Worm (Caenorhabditis elegans) whole organism, L1 larva: ENCODE results near the gene Y59C2A.1.
A peak's percentile ranks its signal among the peaks of the same experiment; 100 is the strongest.

Source experiments
- C04F5.9 ChIP-seq: sonication (generic microtip); optimal IDR thresholded peaks from 2 replicates; lab custom pipeline; 2016; ENCODE audit warnings: missing genetic modification characterization, missing compliant biosample characterization
- F16B12.6 ChIP-seq: fragments of 150-350 bp; optimal IDR thresholded peaks from 2 replicates; lab custom pipeline; 2014; ENCODE audit warnings: missing biosample characterization, missing genetic modification characterization
- Y116A8C.19 ChIP-seq: sonication (generic microtip); optimal IDR thresholded peaks from 2 replicates; lab custom pipeline; 2016; ENCODE audit warnings: missing compliant biosample characterization, missing genetic modification characterization, borderline replicate concordance
- blmp-1 ChIP-seq: fragments of 150-350 bp; optimal IDR thresholded peaks from 2 replicates; lab custom pipeline; 2014; ENCODE audit warnings: missing biosample characterization, missing genetic modification characterization
- ceh-63 ChIP-seq: fragments of 200-800 bp; sonication (Bioruptor generic); optimal IDR thresholded peaks from 2 replicates; lab custom pipeline; 2018; ENCODE audit warnings: mild to moderate bottlenecking, missing genetic modification characterization, missing compliant biosample characterization
- ceh-82 ChIP-seq, 3 experiments: fragments of 150-350 bp in 1 of 3; sonication (generic microtip) in 2 of 3; optimal IDR thresholded peaks; 2 replicates each; lab custom pipeline; 2014 to 2017; ENCODE audit warnings: missing biosample characterization in 3 of 3, missing genetic modification characterization in 3 of 3
- ces-1 ChIP-seq: fragments of 150-350 bp; optimal IDR thresholded peaks from 2 replicates; lab custom pipeline; 2014; ENCODE audit warnings: missing biosample characterization, missing genetic modification reagents, missing genetic modification characterization
- dsc-1 ChIP-seq: sonication (generic microtip); optimal IDR thresholded peaks from 2 replicates; lab custom pipeline; 2016; ENCODE audit warnings: mild to moderate bottlenecking, missing genetic modification characterization, missing compliant biosample characterization
- efl-1 ChIP-seq, 4 experiments: fragments of 150-350 bp; optimal IDR thresholded peaks in 3 of 4; peaks in 1 of 4; 1 replicate in 1 of 4; 2 replicates in 3 of 4; lab custom pipeline; 2014; ENCODE audit warnings: missing biosample characterization in 2 of 4, missing genetic modification characterization in 2 of 4, missing genetic modification reagents in 2 of 4
- efl-3 ChIP-seq: fragments of 200-800 bp; sonication (Bioruptor generic); optimal IDR thresholded peaks from 2 replicates; lab custom pipeline; 2018; ENCODE audit warnings: mild to moderate bottlenecking, missing genetic modification characterization, missing compliant biosample characterization
- egl-13 ChIP-seq: sonication (generic microtip); optimal IDR thresholded peaks from 2 replicates; lab custom pipeline; 2016; ENCODE audit warnings: missing genotype, missing genetic modification reagents, missing genetic modification characterization, missing compliant biosample characterization
- fkh-10 ChIP-seq: sonication (generic microtip); optimal IDR thresholded peaks from 2 replicates; lab custom pipeline; 2017; ENCODE audit warnings: missing biosample characterization, missing genetic modification reagents, missing genetic modification characterization
- fkh-4 ChIP-seq: sonication (generic microtip); optimal IDR thresholded peaks from 2 replicates; lab custom pipeline; 2016; ENCODE audit warnings: missing compliant biosample characterization, missing genetic modification characterization, borderline replicate concordance
- fkh-8 ChIP-seq: sonication (generic microtip); optimal IDR thresholded peaks from 2 replicates; lab custom pipeline; 2016; ENCODE audit warnings: mild to moderate bottlenecking, missing genetic modification characterization, missing compliant biosample characterization
- fos-1 ChIP-seq: fragments of 150-350 bp; optimal IDR thresholded peaks from 2 replicates; lab custom pipeline; 2014; ENCODE audit warnings: missing biosample characterization, missing genetic modification characterization
- hlh-17 ChIP-seq: fragments of 200-800 bp; sonication (Bioruptor generic); optimal IDR thresholded peaks from 2 replicates; lab custom pipeline; 2018; ENCODE audit warnings: missing genetic modification characterization, mild to moderate bottlenecking, missing compliant biosample characterization, moderate library complexity, borderline replicate concordance
- hlh-4 ChIP-seq: sonication (generic microtip); optimal IDR thresholded peaks from 2 replicates; lab custom pipeline; 2016; ENCODE audit warnings: mild to moderate bottlenecking, missing genetic modification characterization, missing compliant biosample characterization
- isw-1 ChIP-seq: fragments of 200-800 bp; sonication (Bioruptor generic); IDR thresholded peaks from 2 replicates; pipeline ENCODE4 v1.3.6; 2022; ENCODE audit warnings: missing genetic modification characterization, missing compliant biosample characterization
- jun-1 ChIP-seq: fragments of 150-350 bp; optimal IDR thresholded peaks from 2 replicates; lab custom pipeline; 2014; ENCODE audit warnings: missing biosample characterization, missing genetic modification reagents, missing genetic modification characterization
- lin-13 ChIP-seq: fragments of 150-350 bp; optimal IDR thresholded peaks from 2 replicates; lab custom pipeline; 2014; ENCODE audit warnings: missing biosample characterization, missing genetic modification reagents, missing genetic modification characterization
- lin-14 ChIP-seq: fragments of 200-800 bp; sonication (Bioruptor generic); optimal IDR thresholded peaks from 2 replicates; lab custom pipeline; 2018; ENCODE audit warnings: mild to moderate bottlenecking, missing genetic modification characterization, moderate library complexity, missing compliant biosample characterization
- lin-15B ChIP-seq: fragments of 150-350 bp; sonication (generic microtip); optimal IDR thresholded peaks from 3 replicates; lab custom pipeline; 2014; ENCODE audit warnings: missing biosample characterization, missing genetic modification characterization
- lin-35 ChIP-seq, 2 experiments: fragments of 150-350 bp; optimal IDR thresholded peaks; 2 replicates each; lab custom pipeline; 2014; ENCODE audit warnings: missing biosample characterization in 2 of 2, missing genetic modification characterization in 2 of 2, missing genetic modification reagents in 2 of 2
- lir-3 ChIP-seq: sonication (generic microtip); optimal IDR thresholded peaks from 2 replicates; lab custom pipeline; 2016; ENCODE audit warnings: mild to moderate bottlenecking, missing genetic modification characterization, moderate library complexity, missing compliant biosample characterization; ENCODE audit not compliant: poor library complexity
- lsy-2 ChIP-seq, 2 experiments: fragments of 150-350 bp; optimal IDR thresholded peaks; 2 replicates each; lab custom pipeline; 2014; ENCODE audit warnings: missing biosample characterization in 2 of 2, missing genetic modification characterization in 2 of 2
- mab-9 ChIP-seq: fragments of 200-800 bp; sonication (Bioruptor generic); IDR thresholded peaks from 2 replicates; pipeline ENCODE4 v1.3.6; 2022; ENCODE audit warnings: missing genetic modification reagents, missing genetic modification characterization, missing compliant biosample characterization
- mdl-1 ChIP-seq, 2 experiments: fragments of 150-350 bp; optimal IDR thresholded peaks; 2 replicates each; lab custom pipeline; 2014 to 2017; ENCODE audit warnings: missing biosample characterization in 2 of 2, missing genetic modification characterization in 2 of 2, inconsistent platforms in 1 of 2
- mef-2 ChIP-seq: fragments of 150-350 bp; optimal IDR thresholded peaks from 2 replicates; lab custom pipeline; 2014; ENCODE audit warnings: missing biosample characterization, missing genetic modification characterization
- mep-1 ChIP-seq: fragments of 150-350 bp; optimal IDR thresholded peaks from 2 replicates; lab custom pipeline; 2014; ENCODE audit warnings: missing biosample characterization, missing genetic modification characterization
- nhr-12 ChIP-seq: sonication (generic microtip); optimal IDR thresholded peaks from 2 replicates; lab custom pipeline; 2017; ENCODE audit warnings: missing biosample characterization, missing genetic modification characterization
- nhr-19 ChIP-seq: fragments of 200-800 bp; sonication (Bioruptor generic); conservative IDR thresholded peaks from 2 replicates; pipeline ENCODE4 v1.3.6; 2022; ENCODE audit warnings: missing genetic modification characterization, missing compliant biosample characterization
- nhr-47 ChIP-seq: sonication (generic microtip); optimal IDR thresholded peaks from 2 replicates; lab custom pipeline; 2016; ENCODE audit warnings: mild to moderate bottlenecking, missing genetic modification characterization, moderate library complexity, missing compliant biosample characterization
- nhr-71 ChIP-seq: sonication (generic microtip); optimal IDR thresholded peaks from 2 replicates; lab custom pipeline; 2016; ENCODE audit warnings: mild to moderate bottlenecking, missing genetic modification characterization, moderate library complexity, missing compliant biosample characterization
- pqm-1 ChIP-seq: sonication (generic microtip); optimal IDR thresholded peaks from 3 replicates; lab custom pipeline; 2017; ENCODE audit warnings: missing biosample characterization, missing genetic modification characterization
- rnt-1 ChIP-seq: sonication (generic microtip); optimal IDR thresholded peaks from 2 replicates; lab custom pipeline; 2016; ENCODE audit warnings: mild to moderate bottlenecking, missing genetic modification characterization, moderate library complexity, missing compliant biosample characterization
- skn-1 ChIP-seq: fragments of 150-350 bp; optimal IDR thresholded peaks from 2 replicates; lab custom pipeline; 2014; ENCODE audit warnings: missing biosample characterization, missing genetic modification characterization
- snu-23 ChIP-seq: sonication (generic microtip); optimal IDR thresholded peaks from 2 replicates; lab custom pipeline; 2016; ENCODE audit warnings: missing genetic modification characterization, missing compliant biosample characterization
- sptf-1 ChIP-seq: fragments of 150-350 bp; optimal IDR thresholded peaks from 2 replicates; lab custom pipeline; 2014; ENCODE audit warnings: missing biosample characterization, missing genetic modification characterization
- swsn-7 ChIP-seq: sonication (generic microtip); optimal IDR thresholded peaks from 2 replicates; lab custom pipeline; 2016; ENCODE audit warnings: missing genetic modification characterization, missing compliant biosample characterization
- tbx-2 ChIP-seq: sonication (generic microtip); optimal IDR thresholded peaks from 2 replicates; lab custom pipeline; 2016; ENCODE audit warnings: missing genetic modification characterization, missing compliant biosample characterization
- unc-130 ChIP-seq: fragments of 150-350 bp; optimal IDR thresholded peaks from 2 replicates; lab custom pipeline; 2017; ENCODE audit warnings: missing biosample characterization, missing genetic modification characterization, inconsistent platforms
- vab-15 ChIP-seq: sonication (generic microtip); optimal IDR thresholded peaks from 2 replicates; lab custom pipeline; 2017; ENCODE audit warnings: missing genotype, mild to moderate bottlenecking, missing genetic modification characterization, missing compliant biosample characterization

Gene Y59C2A.1

DNA sequence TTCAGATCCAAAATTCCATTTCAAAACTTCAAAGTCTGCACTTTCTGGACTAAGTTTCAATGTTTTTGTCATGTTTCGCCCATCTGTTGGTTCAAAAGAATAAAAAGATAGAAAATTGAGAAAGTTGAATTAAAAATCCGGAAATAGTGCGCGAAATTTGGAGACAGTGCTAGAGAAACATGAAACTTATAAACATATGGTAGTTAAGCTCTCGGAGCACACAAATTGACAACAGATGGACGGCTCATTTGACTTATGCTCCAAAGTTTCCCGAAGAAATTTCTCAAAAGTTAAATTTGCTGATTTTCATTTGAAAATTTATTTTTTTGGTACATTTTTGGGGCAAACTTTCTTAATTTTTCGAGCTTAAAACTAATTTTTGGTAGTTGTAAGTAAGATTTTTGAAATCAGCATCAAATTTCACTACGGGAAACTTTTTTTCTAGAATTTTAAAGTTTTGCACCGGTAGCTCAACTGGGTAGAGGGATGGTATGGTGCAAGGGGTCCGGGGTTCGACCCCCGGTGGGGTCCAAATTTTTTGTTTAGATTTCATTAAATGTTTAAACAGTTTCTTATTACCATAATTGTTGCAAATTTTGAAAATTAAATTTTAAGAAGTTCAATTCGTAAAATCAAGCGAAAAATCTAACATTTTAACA is 1.7 kb upstream of the Y59C2A.1 start:
- TF ChIP-seq F16B12.6 (tag; lab: Kevin White, UChicago), result no peak
- TF ChIP-seq hlh-4 (tag; lab: Kevin White, UChicago), result no peak
- TF ChIP-seq Y116A8C.19 (tag; lab: Kevin White, UChicago), result no peak
- peak; percentile 78 for TF ChIP-seq fkh-4 (tag; lab: Kevin White, UChicago)
- TF ChIP-seq nhr-47 (tag; lab: Kevin White, UChicago), result no peak
- peak; percentile 94 for TF ChIP-seq dsc-1 (tag; lab: Kevin White, UChicago)
- no peak for TF ChIP-seq lin-13 (GFP tag; lab: Kevin White, UChicago)

DNA sequence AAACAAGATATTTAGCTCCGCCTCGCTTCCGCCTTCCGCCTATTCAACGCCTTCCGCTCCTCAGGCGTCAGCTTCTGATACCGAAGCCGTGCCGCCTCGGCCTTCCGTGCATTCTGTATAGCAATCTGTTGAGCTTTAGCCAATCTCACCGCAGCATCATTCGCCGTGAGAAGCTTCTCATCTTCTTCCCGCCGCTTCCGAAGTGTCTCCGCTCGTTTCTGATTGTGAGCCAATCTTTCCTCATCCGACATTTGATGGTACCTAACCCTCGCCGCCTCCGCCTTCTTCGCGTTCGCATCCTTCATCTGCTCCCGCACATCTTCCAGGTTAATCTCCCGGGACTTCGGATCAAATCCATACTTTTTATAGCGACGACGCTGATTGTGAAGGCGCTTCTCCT is 7.6 kb downstream of the Y59C2A.1 start:
- TF ChIP-seq lin-35 (GFP tag; optimal IDR thresholded peaks at IDR 0.05; lab: Kevin White, UChicago) (no peak), lin-13 (GFP tag; lab: Kevin White, UChicago) (no peak), lin-15B (no peak), ceh-82 (tag; optimal IDR thresholded peaks at IDR 0.05; lab: Kevin White, UChicago) (no peak), fos-1 (tag; lab: Kevin White, UChicago) (no peak), pqm-1 (tag; lab: Kevin White, UChicago) (no peak), ceh-63 (no peak), hlh-4 (tag; lab: Kevin White, UChicago) (no peak), unc-130 (tag; lab: Kevin White, UChicago) (no peak), efl-1 (optimal IDR thresholded peaks at IDR 0.05; lab: Kevin White, UChicago) (no peak), efl-1 (GFP tag; optimal IDR thresholded peaks at IDR 0.05 in 1 of 2; lab: Kevin White, UChicago) (no peak), swsn-7 (tag; lab: Kevin White, UChicago) (no peak), mab-9 (GFP tag; lab: Robert Waterston, UW) (no peak), ces-1 (no peak), lir-3 (tag; lab: Kevin White, UChicago) (no peak), snu-23 (GFP tag; lab: Kevin White, UChicago) (no peak), hlh-17 (GFP tag; lab: Kevin White, UChicago) (no peak)

DNA sequence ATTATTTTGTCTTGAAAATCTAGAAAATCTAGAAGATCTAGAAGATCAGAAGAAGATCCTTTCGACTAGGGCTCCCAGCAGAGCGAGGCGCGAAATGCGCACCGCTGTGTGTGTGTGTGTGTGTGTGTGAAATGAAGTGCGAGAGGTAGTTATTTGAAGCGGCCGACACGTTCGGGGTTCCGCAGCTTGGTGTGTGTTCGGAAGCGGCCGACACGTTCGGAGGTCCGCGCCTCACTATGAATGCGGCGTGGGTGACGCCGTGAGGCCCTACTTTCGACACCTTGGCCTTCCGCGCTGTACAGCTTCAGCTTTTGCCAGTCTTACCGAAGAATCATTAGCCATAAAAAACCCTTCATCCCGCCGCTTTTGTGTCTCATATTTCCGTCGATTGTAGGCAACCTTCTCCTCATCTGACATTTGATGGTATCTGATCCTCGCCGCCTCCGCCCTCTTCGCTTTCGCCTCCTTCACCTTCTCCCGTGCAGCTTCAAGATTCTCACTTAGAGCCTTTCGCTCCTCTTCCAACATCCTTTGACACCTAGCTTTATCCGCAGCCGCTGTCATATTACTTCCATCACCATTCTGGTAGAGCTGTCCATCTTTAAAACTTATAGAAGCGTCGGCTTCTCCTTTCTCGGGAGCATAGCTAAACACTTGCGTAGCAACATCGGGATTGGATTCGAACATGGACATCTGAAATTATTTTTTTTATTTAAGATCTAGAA is 9.2 kb downstream of the Y59C2A.1 start:
- TF ChIP-seq jun-1, result no peak
- no peak for TF ChIP-seq hlh-17 (GFP tag; lab: Kevin White, UChicago)
- no peak for TF ChIP-seq lsy-2 (tag; optimal IDR thresholded peaks at IDR 0.05; lab: Kevin White, UChicago)
- no peak for TF ChIP-seq hlh-4 (tag; lab: Kevin White, UChicago)
- TF ChIP-seq nhr-71 (tag; lab: Kevin White, UChicago), result no peak
- TF ChIP-seq efl-3 (GFP tag; lab: Kevin White, UChicago), result no peak
- TF ChIP-seq nhr-12 (tag; lab: Kevin White, UChicago), result no peak

ce11 chrII:2219880-2220279 is 12.0 kb downstream of the Y59C2A.1 start, which contains the start of gene Y59C2A.3:
Gene Y59C2A.3, minus strand, starts transcription at chrII:2219921.
- TF ChIP-seq lsy-2 (tag; optimal IDR thresholded peaks at IDR 0.05; lab: Kevin White, UChicago), result peak; percentile 53 to 54
- peak; percentile 38 for TF ChIP-seq tbx-2
- peak; percentile 13 for TF ChIP-seq F16B12.6 (tag; lab: Kevin White, UChicago)
- peak; percentile 8 for TF ChIP-seq vab-15 (tag; lab: Kevin White, UChicago)
- peak; percentile 73 for TF ChIP-seq fkh-8 (tag; lab: Kevin White, UChicago)
- TF ChIP-seq skn-1 (tag; lab: Kevin White, UChicago), result peak; percentile 25
- TF ChIP-seq mdl-1 (tag; optimal IDR thresholded peaks at IDR 0.05; lab: Kevin White, UChicago), result peak in 1 of 2 experiments; percentile 38
- no peak for TF ChIP-seq blmp-1 (tag; lab: Kevin White, UChicago)
- no peak for TF ChIP-seq sptf-1 (tag; lab: Kevin White, UChicago)
- peak; percentile 27 for TF ChIP-seq dsc-1 (tag; lab: Kevin White, UChicago)
- no peak for TF ChIP-seq C04F5.9 (tag; lab: Kevin White, UChicago)
- TF ChIP-seq lin-35 (GFP tag; optimal IDR thresholded peaks at IDR 0.05; lab: Kevin White, UChicago), result peak; percentile 26 to 38
- peak; percentile 20; the same call in 1 of the 2 replicates for TF ChIP-seq isw-1 (GFP tag; lab: Robert Waterston, UW)
- TF ChIP-seq rnt-1, result peak; percentile 40
- peak; percentile 80 for TF ChIP-seq lin-14 (GFP tag; lab: Kevin White, UChicago)
- no peak for TF ChIP-seq nhr-19 (GFP tag; lab: Robert Waterston, UW)
- peak; percentile 60 for TF ChIP-seq snu-23 (GFP tag; lab: Kevin White, UChicago)
- TF ChIP-seq mef-2, result no peak
- TF ChIP-seq fkh-10, result no peak
- TF ChIP-seq swsn-7 (tag; lab: Kevin White, UChicago), result peak; percentile 20
- peak; percentile 47 for TF ChIP-seq mep-1 (tag; lab: Kevin White, UChicago)
- peak; percentile 18 for TF ChIP-seq egl-13 (tag; lab: Kevin White, UChicago)
- peak; percentile 52 to 56 for TF ChIP-seq efl-1 (optimal IDR thresholded peaks at IDR 0.05; lab: Kevin White, UChicago)
- TF ChIP-seq efl-1 (GFP tag; optimal IDR thresholded peaks at IDR 0.05 in 1 of 2; lab: Kevin White, UChicago), result peak; percentile 50 to 56
